Worm (Caenorhabditis elegans) whole organism, L3 larva: ENCODE results near the gene W06G6.2.

Source experiments
- R02D3.7 ChIP-seq: fragments of 150-350 bp; optimal IDR thresholded peaks from 2 replicates; lab custom pipeline; 2014; ENCODE audit warnings: missing biosample characterization, missing genetic modification characterization
- ZK546.5 ChIP-seq: sonication (generic microtip); optimal IDR thresholded peaks from 2 replicates; lab custom pipeline; 2017; ENCODE audit warnings: missing biosample characterization, missing genetic modification characterization
- ama-1 ChIP-seq: fragments of 150-350 bp; optimal IDR thresholded peaks from 2 replicates; lab custom pipeline; 2018
- ceh-16 ChIP-seq: sonication (generic microtip); optimal IDR thresholded peaks from 2 replicates; lab custom pipeline; 2017; ENCODE audit warnings: missing biosample characterization, missing genetic modification characterization
- ceh-28 ChIP-seq: fragments of 150-350 bp; optimal IDR thresholded peaks from 2 replicates; lab custom pipeline; 2014; ENCODE audit warnings: missing biosample characterization, missing genetic modification reagents, missing genetic modification characterization
- ceh-82 ChIP-seq: fragments of 150-350 bp; optimal IDR thresholded peaks from 2 replicates; lab custom pipeline; 2014; ENCODE audit warnings: missing biosample characterization, missing genetic modification characterization
- ceh-9 ChIP-seq: sonication (generic microtip); optimal IDR thresholded peaks from 2 replicates; lab custom pipeline; 2018; ENCODE audit warnings: missing biosample characterization, missing genetic modification characterization
- daf-12 ChIP-seq: fragments of 150-350 bp; optimal IDR thresholded peaks from 2 replicates; lab custom pipeline; 2014; ENCODE audit warnings: missing biosample characterization, missing genetic modification reagents, missing genetic modification characterization
- egl-5 ChIP-seq: fragments of 150-350 bp; optimal IDR thresholded peaks from 2 replicates; lab custom pipeline; 2017; ENCODE audit warnings: missing biosample characterization, missing genetic modification reagents, missing genetic modification characterization, inconsistent platforms
- elt-1 ChIP-seq: fragments of 150-350 bp; optimal IDR thresholded peaks from 2 replicates; lab custom pipeline; 2014; ENCODE audit warnings: missing biosample characterization, missing genetic modification characterization
- elt-2 ChIP-seq: sonication (generic microtip); optimal IDR thresholded peaks from 2 replicates; lab custom pipeline; 2016; ENCODE audit warnings: missing genetic modification reagents, mild to moderate bottlenecking, missing genetic modification characterization, missing compliant biosample characterization
- elt-3 ChIP-seq, 3 experiments: fragments of 150-350 bp in 1 of 3; sonication (generic microtip) in 2 of 3; optimal IDR thresholded peaks; 2 replicates in 2 of 3; 4 replicates in 1 of 3; lab custom pipeline; 2014 to 2017; ENCODE audit warnings: missing biosample characterization in 3 of 3, missing genetic modification characterization in 3 of 3
- eor-1 ChIP-seq, 2 experiments: fragments of 150-350 bp; optimal IDR thresholded peaks; 2 replicates each; lab custom pipeline; 2014 to 2018; ENCODE audit warnings: missing biosample characterization in 2 of 2, missing genetic modification characterization in 2 of 2
- fkh-2 ChIP-seq: fragments of 150-350 bp; optimal IDR thresholded peaks from 2 replicates; lab custom pipeline; 2014; ENCODE audit warnings: missing biosample characterization, missing genetic modification reagents, missing genetic modification characterization
- fos-1 ChIP-seq: fragments of 150-350 bp; optimal IDR thresholded peaks from 2 replicates; lab custom pipeline; 2014; ENCODE audit warnings: missing biosample characterization, missing genetic modification characterization
- hmg-11 ChIP-seq: sonication (generic microtip); optimal IDR thresholded peaks from 2 replicates; lab custom pipeline; 2016; ENCODE audit warnings: missing genetic modification characterization, missing compliant biosample characterization
- jun-1 ChIP-seq: fragments of 150-350 bp; optimal IDR thresholded peaks from 2 replicates; lab custom pipeline; 2014; ENCODE audit warnings: missing biosample characterization, missing genetic modification reagents, missing genetic modification characterization
- lin-15B ChIP-seq: fragments of 150-350 bp; optimal IDR thresholded peaks from 2 replicates; lab custom pipeline; 2014; ENCODE audit warnings: missing biosample characterization, missing genetic modification characterization
- lin-39 ChIP-seq: fragments of 150-350 bp; optimal IDR thresholded peaks from 2 replicates; lab custom pipeline; 2018; ENCODE audit warnings: missing biosample characterization, missing genetic modification reagents, missing genetic modification characterization
- lsy-12 ChIP-seq: sonication (generic microtip); optimal IDR thresholded peaks from 2 replicates; lab custom pipeline; 2016; ENCODE audit warnings: mild to moderate bottlenecking, missing genetic modification characterization, missing compliant biosample characterization
- mdl-1 ChIP-seq: fragments of 150-350 bp; optimal IDR thresholded peaks from 2 replicates; lab custom pipeline; 2014; ENCODE audit warnings: missing biosample characterization, missing genetic modification characterization
- mml-1 ChIP-seq: fragments of 150-350 bp; sonication (generic microtip); optimal IDR thresholded peaks from 3 replicates; lab custom pipeline; 2014; ENCODE audit warnings: missing biosample characterization, missing genetic modification characterization
- nfya-1 ChIP-seq: sonication (generic microtip); optimal IDR thresholded peaks from 2 replicates; lab custom pipeline; 2017; ENCODE audit warnings: missing genetic modification characterization, mild to moderate bottlenecking, missing compliant biosample characterization, antibody characterized with exemption, moderate library complexity; ENCODE audit not compliant: insufficient read depth
- nhr-11 ChIP-seq: fragments of 150-350 bp; optimal IDR thresholded peaks from 2 replicates; lab custom pipeline; 2014; ENCODE audit warnings: missing biosample characterization, missing genetic modification characterization
- nhr-12 ChIP-seq: fragments of 150-350 bp; optimal IDR thresholded peaks from 2 replicates; lab custom pipeline; 2014; ENCODE audit warnings: missing biosample characterization, missing genetic modification characterization
- nhr-23 ChIP-seq: fragments of 150-350 bp; optimal IDR thresholded peaks from 2 replicates; lab custom pipeline; 2014; ENCODE audit warnings: missing biosample characterization, missing genetic modification reagents, missing genetic modification characterization
- nhr-237 ChIP-seq: fragments of 150-350 bp; optimal IDR thresholded peaks from 2 replicates; lab custom pipeline; 2014; ENCODE audit warnings: missing biosample characterization, missing genetic modification characterization
- nhr-25 ChIP-seq: sonication (generic microtip); optimal IDR thresholded peaks from 2 replicates; lab custom pipeline; 2017; ENCODE audit warnings: missing biosample characterization, missing genetic modification characterization
- nhr-28 ChIP-seq: fragments of 150-350 bp; optimal IDR thresholded peaks from 2 replicates; lab custom pipeline; 2014; ENCODE audit warnings: missing biosample characterization, missing genetic modification characterization
- nhr-43 ChIP-seq: sonication (generic microtip); optimal IDR thresholded peaks from 2 replicates; lab custom pipeline; 2016; ENCODE audit warnings: mild to moderate bottlenecking, missing genetic modification characterization, missing compliant biosample characterization; ENCODE audit not compliant: poor library complexity, severe bottlenecking
- nhr-76 ChIP-seq: fragments of 150-350 bp; sonication (generic microtip); optimal IDR thresholded peaks from 5 replicates; lab custom pipeline; 2014; ENCODE audit warnings: missing biosample characterization, missing genetic modification characterization
- nhr-77 ChIP-seq: fragments of 150-350 bp; optimal IDR thresholded peaks from 2 replicates; lab custom pipeline; 2014; ENCODE audit warnings: missing biosample characterization, missing genetic modification characterization
- pha-4 ChIP-seq: fragments of 150-350 bp; optimal IDR thresholded peaks from 2 replicates; lab custom pipeline; 2014; ENCODE audit warnings: missing biosample characterization, missing genetic modification reagents, missing genetic modification characterization
- pqm-1 ChIP-seq: fragments of 150-350 bp; optimal IDR thresholded peaks from 2 replicates; lab custom pipeline; 2017; ENCODE audit warnings: missing biosample characterization, missing genetic modification characterization, inconsistent platforms
- skn-1 ChIP-seq: fragments of 150-350 bp; optimal IDR thresholded peaks from 2 replicates; lab custom pipeline; 2014; ENCODE audit warnings: missing biosample characterization, missing genetic modification characterization
- snpc-4 ChIP-seq: fragments of 150-350 bp; optimal IDR thresholded peaks from 2 replicates; lab custom pipeline; 2014; ENCODE audit warnings: missing biosample characterization, missing genetic modification characterization
- tbx-2 ChIP-seq: sonication (generic microtip); optimal IDR thresholded peaks from 2 replicates; lab custom pipeline; 2016; ENCODE audit warnings: mild to moderate bottlenecking, missing genetic modification characterization, missing compliant biosample characterization
- unc-39 ChIP-seq: sonication (generic microtip); optimal IDR thresholded peaks from 4 replicates; lab custom pipeline; 2017; ENCODE audit warnings: missing biosample characterization, missing genetic modification characterization
- zag-1 ChIP-seq: fragments of 150-350 bp; optimal IDR thresholded peaks from 2 replicates; lab custom pipeline; 2014; ENCODE audit warnings: missing biosample characterization, missing genetic modification characterization
- ztf-11 ChIP-seq: fragments of 150-350 bp; optimal IDR thresholded peaks from 2 replicates; lab custom pipeline; 2014; ENCODE audit warnings: missing biosample characterization, missing genetic modification characterization
- ztf-4 ChIP-seq: fragments of 150-350 bp; optimal IDR thresholded peaks from 2 replicates; lab custom pipeline; 2014; ENCODE audit warnings: missing biosample characterization, missing genetic modification characterization

Gene W06G6.2

DNA sequence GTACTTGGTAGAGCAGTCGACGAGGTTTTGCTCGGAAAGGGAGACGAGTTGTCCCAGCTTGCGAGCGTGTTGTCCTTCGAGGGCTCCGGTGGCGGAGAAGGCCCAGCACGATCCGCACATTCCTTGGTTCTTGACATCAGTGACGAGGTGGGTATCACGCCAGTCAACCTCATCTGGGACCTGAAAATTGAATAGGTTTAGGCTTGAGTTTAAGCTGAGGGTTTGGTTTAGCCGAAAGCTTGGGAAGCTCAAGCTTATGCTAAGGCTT lies 35.4 kb upstream of the W06G6.2 start:
- TF ChIP-seq egl-5 (tag; lab: Kevin White, UChicago) (no peak), ama-1 (lab: Kevin White, UChicago) (no peak)
- TF ChIP-seq, all 47 proteins: peak for 0

- TF ChIP-seq ZK546.5 (tag; lab: Kevin White, UChicago) (no peak), tbx-2 (tag; lab: Kevin White, UChicago) (no peak), zag-1 (tag; lab: Kevin White, UChicago) (no peak), nhr-25 (no peak), elt-1 (tag; lab: Kevin White, UChicago) (no peak), nhr-11 (tag; lab: Kevin White, UChicago) (no peak), nhr-28 (tag; lab: Kevin White, UChicago) (no peak), egl-5 (tag; lab: Kevin White, UChicago) (no peak), unc-39 (tag; lab: Kevin White, UChicago) (no peak), nfya-1 (tag; lab: Kevin White, UChicago) (peak; percentile 5), skn-1 (tag; lab: Kevin White, UChicago) (no peak), mdl-1 (no peak), daf-12 (tag; lab: Kevin White, UChicago) (no peak), snpc-4 (tag; lab: Kevin White, UChicago) (no peak), lin-15B (tag; lab: Kevin White, UChicago) (no peak), nhr-23 (no peak), ztf-11 (tag; lab: Kevin White, UChicago) (no peak), ztf-4 (tag; lab: Kevin White, UChicago) (no peak), elt-3 (tag; optimal IDR thresholded peaks at IDR 0.05; lab: Kevin White, UChicago) (no peak), ceh-9 (tag; lab: Kevin White, UChicago) (no peak), nhr-237 (tag; lab: Kevin White, UChicago) (no peak), ceh-16 (no peak), ceh-82 (tag; lab: Kevin White, UChicago) (no peak), ama-1 (lab: Kevin White, UChicago) (peak; percentile 42), nhr-12 (no peak), pha-4 (no peak), R02D3.7 (tag; lab: Kevin White, UChicago) (no peak), nhr-76 (tag; lab: Kevin White, UChicago) (no peak), jun-1 (tag; lab: Kevin White, UChicago) (no peak), pqm-1 (no peak), mml-1 (tag; lab: Kevin White, UChicago) (no peak), fkh-2 (tag; lab: Kevin White, UChicago) (no peak), hmg-11 (no peak), ceh-28 (tag; lab: Kevin White, UChicago) (peak; percentile 7), fos-1 (no peak), nhr-43 (tag; lab: Kevin White, UChicago) (peak; percentile 53)
These were observed 34.6 kb upstream of the W06G6.2 start for ce11 chrV:16594514-16594913.

ce11 chrV:16595140-16595791 lies 33.8 kb upstream of the W06G6.2 start, which contains the start of gene cpl-1:
Gene cpl-1, minus strand, starts transcription at chrV:16595346.
- no peak for TF ChIP-seq lin-15B (tag; lab: Kevin White, UChicago)
- TF ChIP-seq jun-1 (tag; lab: Kevin White, UChicago) = peak; percentile 69
- no peak for TF ChIP-seq fkh-2 (tag; lab: Kevin White, UChicago)
- TF ChIP-seq nhr-43 (tag; lab: Kevin White, UChicago) = no peak
- TF ChIP-seq lsy-12 (tag; lab: Kevin White, UChicago) = no peak
- peak; percentile 82 for TF ChIP-seq ama-1 (lab: Kevin White, UChicago)
- no peak for TF ChIP-seq nhr-11 (tag; lab: Kevin White, UChicago)
- no peak for TF ChIP-seq zag-1 (tag; lab: Kevin White, UChicago)
- TF ChIP-seq snpc-4 (tag; lab: Kevin White, UChicago) = no peak
- TF ChIP-seq eor-1 (tag; optimal IDR thresholded peaks at IDR 0.05; lab: Kevin White, UChicago) = no peak
- no peak for TF ChIP-seq nhr-25
- TF ChIP-seq nhr-23 = no peak
- peak; percentile 95 for TF ChIP-seq elt-2 (tag; lab: Kevin White, UChicago)
- TF ChIP-seq nhr-77 (tag; lab: Kevin White, UChicago) = no peak
- TF ChIP-seq mml-1 (tag; lab: Kevin White, UChicago) = no peak
- TF ChIP-seq egl-5 (tag; lab: Kevin White, UChicago) = no peak
- TF ChIP-seq lin-39 (tag; lab: Kevin White, UChicago) = no peak
- no peak for TF ChIP-seq ceh-16
- peak; percentile 77 for TF ChIP-seq pqm-1
- peak; percentile 16 for TF ChIP-seq nfya-1 (tag; lab: Kevin White, UChicago)
- TF ChIP-seq ZK546.5 (tag; lab: Kevin White, UChicago) = no peak
- no peak for TF ChIP-seq mdl-1
